Worm (Caenorhabditis elegans) whole organism, late embryonic: ENCODE measurements around the gene srv-26.

Source experiments
- K09A11.1 ChIP-seq: sonication (generic microtip); optimal IDR thresholded peaks from 2 replicates; lab custom pipeline; 2017; ENCODE audit warnings: antibody characterized with exemption, mild to moderate bottlenecking, missing genetic modification characterization, missing compliant biosample characterization; ENCODE audit not compliant: insufficient read depth
- ceh-2 ChIP-seq: sonication (generic microtip); optimal IDR thresholded peaks from 2 replicates; lab custom pipeline; 2016; ENCODE audit warnings: missing genotype, missing genetic modification characterization, missing compliant biosample characterization
- ceh-24 ChIP-seq: sonication (generic microtip); optimal IDR thresholded peaks from 2 replicates; lab custom pipeline; 2016; ENCODE audit warnings: mild to moderate bottlenecking, missing genetic modification characterization, missing compliant biosample characterization
- ceh-48 ChIP-seq: sonication (generic microtip); optimal IDR thresholded peaks from 2 replicates; lab custom pipeline; 2016; ENCODE audit warnings: missing genetic modification characterization, inconsistent platforms, missing compliant biosample characterization
- elt-2 ChIP-seq: sonication (generic microtip); optimal IDR thresholded peaks from 2 replicates; lab custom pipeline; 2016; ENCODE audit warnings: missing genetic modification reagents, missing genetic modification characterization, missing compliant biosample characterization
- fax-1 ChIP-seq: sonication (generic microtip); optimal IDR thresholded peaks from 2 replicates; lab custom pipeline; 2016; ENCODE audit warnings: missing genotype, missing genetic modification characterization, missing compliant biosample characterization
- fkh-10 ChIP-seq: fragments of 150-350 bp; optimal IDR thresholded peaks from 2 replicates; lab custom pipeline; 2014; ENCODE audit warnings: missing biosample characterization, missing genetic modification reagents, missing genetic modification characterization
- gmeb-2 ChIP-seq: sonication (generic microtip); optimal IDR thresholded peaks from 2 replicates; lab custom pipeline; 2016; ENCODE audit warnings: missing genetic modification characterization, inconsistent platforms, missing compliant biosample characterization
- hlh-30 ChIP-seq: sonication (generic microtip); optimal IDR thresholded peaks from 2 replicates; lab custom pipeline; 2017; ENCODE audit warnings: antibody characterized with exemption, missing genetic modification characterization, missing compliant biosample characterization; ENCODE audit not compliant: insufficient read depth
- lin-11 ChIP-seq: fragments of 200-800 bp; sonication (Bioruptor generic); optimal IDR thresholded peaks from 2 replicates; lab custom pipeline; 2018; ENCODE audit warnings: mild to moderate bottlenecking, missing genetic modification characterization, missing compliant biosample characterization
- nfya-1 ChIP-seq: sonication (generic microtip); optimal IDR thresholded peaks from 2 replicates; lab custom pipeline; 2017; ENCODE audit warnings: missing genetic modification characterization, mild to moderate bottlenecking, missing compliant biosample characterization, antibody characterized with exemption, moderate library complexity
- odd-2 ChIP-seq: sonication (generic microtip); optimal IDR thresholded peaks from 2 replicates; lab custom pipeline; 2017; ENCODE audit warnings: antibody characterized with exemption, mild to moderate bottlenecking, missing genetic modification characterization, missing compliant biosample characterization
- pqm-1 ChIP-seq: sonication (generic microtip); optimal IDR thresholded peaks from 2 replicates; lab custom pipeline; 2016; ENCODE audit warnings: missing genetic modification characterization, missing compliant biosample characterization
- ref-2 ChIP-seq: sonication (generic microtip); optimal IDR thresholded peaks from 2 replicates; lab custom pipeline; 2016; ENCODE audit warnings: missing genetic modification characterization, missing compliant biosample characterization

DNA sequence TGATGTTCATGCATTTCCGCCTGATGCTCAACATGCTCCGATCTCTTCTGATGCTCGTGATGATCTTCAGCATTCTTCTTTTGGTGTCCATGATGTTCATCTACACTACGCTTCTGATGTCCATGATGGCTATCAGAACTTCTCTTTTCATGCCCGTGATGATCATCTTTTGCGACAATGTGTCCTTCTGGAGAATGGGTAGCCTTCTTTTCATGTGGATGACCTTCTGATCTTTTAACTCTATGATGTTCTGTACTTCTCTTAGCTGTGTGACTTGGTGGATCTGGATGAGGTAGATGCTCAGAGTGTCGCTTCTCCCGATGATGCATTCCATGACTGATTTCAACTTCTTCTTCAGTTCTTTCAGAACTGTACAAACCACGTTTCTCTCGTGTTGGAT lies 42.7 kb downstream of the srv-26 start:
- no peak for TF ChIP-seq ceh-48
- TF ChIP-seq elt-2 (tag; lab: Kevin White, UChicago), result no peak
- no peak for TF ChIP-seq ceh-24 (tag; lab: Kevin White, UChicago)
- no peak for TF ChIP-seq ref-2
- TF ChIP-seq K09A11.1 (tag; lab: Kevin White, UChicago), result no peak
- TF ChIP-seq ceh-2 (tag; lab: Kevin White, UChicago), result no peak
- no peak for TF ChIP-seq lin-11 (tag; lab: Kevin White, UChicago)
- TF ChIP-seq nfya-1, result no peak
- TF ChIP-seq pqm-1 (tag; lab: Kevin White, UChicago), result no peak
- TF ChIP-seq fax-1 (tag; lab: Kevin White, UChicago), result no peak
- no peak for TF ChIP-seq gmeb-2 (tag; lab: Kevin White, UChicago)
- no peak for TF ChIP-seq fkh-10 (GFP tag; lab: Kevin White, UChicago)
- no peak for TF ChIP-seq hlh-30
- no peak for TF ChIP-seq odd-2 (tag; lab: Kevin White, UChicago)
